Worm (Caenorhabditis elegans) whole organism, L4/young adult: ENCODE data around the gene sru-7.

ENCODE experiments used
- dao-5 ChIP-seq: sonication (generic microtip); optimal IDR thresholded peaks from 2 replicates; lab custom pipeline; 2016; ENCODE audit warnings: missing genotype, missing genetic modification characterization, moderate library complexity, missing compliant biosample characterization
- him-1 ChIP-seq: sonication (generic microtip); optimal IDR thresholded peaks from 2 replicates; lab custom pipeline; 2016; ENCODE audit warnings: missing genotype, missing genetic modification reagents, missing genetic modification characterization, missing compliant biosample characterization

- TF ChIP-seq him-1 (tag; lab: Kevin White, UChicago) (no peak), dao-5 (tag; lab: Kevin White, UChicago) (no peak)
These were observed 38.0 kb downstream of the sru-7 start for ce11 chrIV:8530042-8531027.
